Worm (Caenorhabditis elegans) whole organism, early embryonic: Measurements from ENCODE around the gene C18B10.6.

ENCODE experiments used
- B0310.2 ChIP-seq: sonication (generic microtip); optimal IDR thresholded peaks from 2 replicates; lab custom pipeline; 2016; ENCODE audit warnings: mild to moderate bottlenecking, missing genetic modification characterization, missing compliant biosample characterization
- F13C5.2 ChIP-seq: sonication (generic microtip); optimal IDR thresholded peaks from 2 replicates; lab custom pipeline; 2017; ENCODE audit warnings: mild to moderate bottlenecking, missing genetic modification characterization, inconsistent platforms, missing compliant biosample characterization
- aly-1 ChIP-seq: sonication (generic microtip); optimal IDR thresholded peaks from 2 replicates; lab custom pipeline; 2016; ENCODE audit warnings: missing genetic modification characterization, missing compliant biosample characterization
- ama-1 ChIP-seq: fragments of 150-350 bp; optimal IDR thresholded peaks from 2 replicates; lab custom pipeline; 2014
- ceh-13 ChIP-seq: fragments of 200-800 bp; sonication (Bioruptor generic); optimal IDR thresholded peaks from 2 replicates; lab custom pipeline; 2018; ENCODE audit warnings: mild to moderate bottlenecking, missing genetic modification characterization, missing compliant biosample characterization
- ceh-36 ChIP-seq: sonication (generic microtip); optimal IDR thresholded peaks from 2 replicates; lab custom pipeline; 2016; ENCODE audit warnings: missing genetic modification characterization, inconsistent platforms, missing compliant biosample characterization
- ets-7 ChIP-seq: sonication (generic microtip); optimal IDR thresholded peaks from 2 replicates; lab custom pipeline; 2016; ENCODE audit warnings: missing genotype, missing genetic modification characterization, missing compliant biosample characterization
- flt-1 ChIP-seq: fragments of 200-800 bp; sonication (Bioruptor generic); IDR thresholded peaks from 2 replicates; pipeline ENCODE4 v1.3.6; 2022; ENCODE audit warnings: missing genetic modification characterization, missing compliant biosample characterization
- hmbx-1 ChIP-seq: sonication (generic microtip); optimal IDR thresholded peaks from 2 replicates; lab custom pipeline; 2016; ENCODE audit warnings: mild to moderate bottlenecking, missing genetic modification characterization, missing compliant biosample characterization
- hmg-4 ChIP-seq: fragments of 200-800 bp; sonication (Bioruptor generic); optimal IDR thresholded peaks from 2 replicates; lab custom pipeline; 2018; ENCODE audit warnings: mild to moderate bottlenecking, missing genetic modification characterization, missing compliant biosample characterization
- hnd-1 ChIP-seq: sonication (generic microtip); optimal IDR thresholded peaks from 2 replicates; lab custom pipeline; 2016; ENCODE audit warnings: missing genetic modification characterization, missing compliant biosample characterization
- pes-1 ChIP-seq: fragments of 200-800 bp; sonication (Bioruptor generic); IDR thresholded peaks from 2 replicates; pipeline ENCODE4 v1.3.6; 2022; ENCODE audit warnings: missing genetic modification reagents, missing genetic modification characterization, missing compliant biosample characterization
- scrt-1 ChIP-seq: fragments of 200-800 bp; sonication (Bioruptor generic); IDR thresholded peaks from 2 replicates; pipeline ENCODE4 v1.3.6; 2022; ENCODE audit warnings: missing genetic modification characterization, missing compliant biosample characterization
- sea-1 ChIP-seq: fragments of 200-800 bp; sonication (Bioruptor generic); conservative IDR thresholded peaks from 2 replicates; pipeline ENCODE4 v1.3.6; 2022; ENCODE audit warnings: missing genetic modification characterization, missing compliant biosample characterization
- tbx-11 ChIP-seq: fragments of 200-800 bp; sonication (Bioruptor generic); IDR thresholded peaks from 2 replicates; pipeline ENCODE4 v1.3.6; 2022; ENCODE audit warnings: missing genetic modification characterization, missing compliant biosample characterization
- tbx-37 ChIP-seq: fragments of 200-800 bp; sonication (Bioruptor generic); conservative IDR thresholded peaks from 2 replicates; pipeline ENCODE4 v1.3.6; 2022; ENCODE audit warnings: missing genetic modification reagents, missing genetic modification characterization, missing compliant biosample characterization
- tra-4 ChIP-seq: sonication (generic microtip); optimal IDR thresholded peaks from 2 replicates; lab custom pipeline; 2017; ENCODE audit warnings: missing genetic modification characterization, missing compliant biosample characterization

Gene C18B10.6

DNA sequence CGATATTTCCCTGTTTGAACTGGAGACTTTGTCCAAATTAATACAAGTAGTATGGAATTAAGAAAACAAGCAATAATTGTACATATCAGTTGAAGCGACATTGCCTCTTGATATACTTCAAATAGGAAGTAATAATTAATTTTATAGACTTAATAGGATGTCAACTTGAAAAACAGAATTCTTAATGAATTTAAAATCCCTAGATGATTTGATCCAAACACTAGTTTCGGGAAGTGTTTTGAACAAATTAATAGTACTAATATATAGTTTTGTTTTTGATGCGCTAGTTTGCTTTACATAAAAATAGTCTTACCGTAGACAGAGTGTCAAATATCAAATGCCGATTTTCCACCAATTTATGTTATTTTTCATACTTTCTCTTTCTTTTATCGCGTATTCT is 2.4 kb downstream of the C18B10.6 start, which contains the start of gene str-190:
Gene str-190, minus strand, starts transcription at position 101 of the 400 bp plus-strand sequence.
- TF ChIP-seq tbx-11 (GFP tag; lab: Robert Waterston, UW) (no peak), ceh-36 (no peak), hmbx-1 (no peak), ceh-13 (GFP tag; lab: Kevin White, UChicago) (no peak), hnd-1 (tag; lab: Kevin White, UChicago) (no peak), hmg-4 (no peak), ets-7 (tag; lab: Kevin White, UChicago) (no peak), flt-1 (no peak), B0310.2 (no peak), pes-1 (GFP tag; lab: Robert Waterston, UW) (no peak), aly-1 (tag; lab: Kevin White, UChicago) (no peak), sea-1 (GFP tag; lab: Robert Waterston, UW) (no peak), tbx-37 (GFP tag; lab: Robert Waterston, UW) (no peak), ama-1 (no peak)

DNA sequence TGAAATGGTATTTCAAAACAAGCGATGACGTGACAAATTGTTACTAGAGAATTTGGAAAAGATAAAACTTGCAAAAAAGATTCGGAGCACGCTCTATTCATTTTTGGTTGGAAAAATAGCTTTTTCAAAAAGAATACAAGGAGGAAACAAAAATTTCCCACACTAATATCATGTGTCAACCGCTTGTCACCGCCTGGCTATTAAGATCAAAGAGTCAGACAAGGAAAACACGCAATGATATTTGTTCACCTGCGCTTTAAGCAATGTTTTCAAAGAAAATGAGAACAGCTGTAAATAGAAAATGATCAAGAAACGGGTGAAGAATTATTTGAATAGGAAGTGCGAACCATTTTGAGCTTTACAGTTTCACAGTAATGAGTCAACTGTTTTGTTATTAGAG is 4.1 kb downstream of the C18B10.6 start, which contains the start of gene srh-125:
Gene srh-125, minus strand, starts transcription at position 101 of the 400 bp plus-strand sequence.
- TF ChIP-seq ama-1 = no peak
- no peak for TF ChIP-seq scrt-1 (GFP tag; lab: Robert Waterston, UW)
- TF ChIP-seq flt-1 = no peak
- TF ChIP-seq ceh-36 = no peak
- TF ChIP-seq hmg-4 = no peak
- no peak for TF ChIP-seq ets-7 (tag; lab: Kevin White, UChicago)
- no peak for TF ChIP-seq hmbx-1
- no peak for TF ChIP-seq tbx-37 (GFP tag; lab: Robert Waterston, UW)
- no peak for TF ChIP-seq aly-1 (tag; lab: Kevin White, UChicago)

DNA sequence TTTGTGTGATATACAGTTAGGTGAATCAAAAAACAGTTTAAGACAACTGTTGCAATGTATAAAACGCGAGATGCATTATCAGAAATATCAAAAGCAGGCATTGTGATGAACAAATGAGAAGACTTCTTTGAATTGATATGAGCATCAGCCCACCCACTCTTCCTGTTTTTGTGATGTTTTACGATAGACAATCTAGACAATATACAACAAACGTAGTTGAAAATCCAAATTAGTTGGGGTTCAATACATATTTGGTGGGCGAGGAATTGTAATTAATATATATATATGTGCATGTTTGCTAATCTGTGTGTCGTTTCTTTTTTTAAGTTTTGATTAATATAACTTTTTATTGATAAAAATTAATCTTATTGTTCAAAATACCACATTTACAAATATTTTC is 8.0 kb downstream of the C18B10.6 start, which contains the start of gene str-28:
Gene str-28, minus strand, starts transcription at position 101 of the 400 bp plus-strand sequence.
- TF ChIP-seq ceh-36 (no peak), aly-1 (tag; lab: Kevin White, UChicago) (no peak), tbx-11 (GFP tag; lab: Robert Waterston, UW) (no peak)

DNA sequence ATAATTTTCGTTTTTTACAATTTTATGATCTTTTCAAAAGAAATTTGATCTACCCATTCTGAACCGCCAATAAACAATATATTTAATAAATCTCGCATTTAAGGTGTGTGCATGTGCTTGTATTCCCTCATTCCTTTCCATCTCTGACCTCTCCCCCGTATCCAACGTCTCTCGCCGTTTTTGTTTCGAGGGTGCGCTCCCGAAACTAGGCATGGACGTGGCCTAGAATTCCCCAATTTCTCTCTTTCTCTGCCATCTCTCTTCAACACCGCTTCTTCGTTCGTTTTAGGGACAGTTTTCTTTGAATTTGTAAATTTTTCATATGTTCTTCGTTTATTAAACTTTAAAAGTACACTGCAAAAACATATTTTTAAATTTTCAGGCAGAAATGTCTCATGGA is 15.3 kb downstream of the C18B10.6 start, which contains the start of gene F25E5.1:
Gene F25E5.1, plus strand, starts transcription at position 376 of the 400 bp plus-strand sequence.
- no peak for TF ChIP-seq hmbx-1
- no peak for TF ChIP-seq flt-1
- no peak for TF ChIP-seq B0310.2
- TF ChIP-seq aly-1 (tag; lab: Kevin White, UChicago) = peak; percentile 3
- TF ChIP-seq F13C5.2 = peak; percentile 47
- TF ChIP-seq tbx-37 (GFP tag; lab: Robert Waterston, UW) = peak; percentile 62; the same call in 1 of the 2 replicates

DNA sequence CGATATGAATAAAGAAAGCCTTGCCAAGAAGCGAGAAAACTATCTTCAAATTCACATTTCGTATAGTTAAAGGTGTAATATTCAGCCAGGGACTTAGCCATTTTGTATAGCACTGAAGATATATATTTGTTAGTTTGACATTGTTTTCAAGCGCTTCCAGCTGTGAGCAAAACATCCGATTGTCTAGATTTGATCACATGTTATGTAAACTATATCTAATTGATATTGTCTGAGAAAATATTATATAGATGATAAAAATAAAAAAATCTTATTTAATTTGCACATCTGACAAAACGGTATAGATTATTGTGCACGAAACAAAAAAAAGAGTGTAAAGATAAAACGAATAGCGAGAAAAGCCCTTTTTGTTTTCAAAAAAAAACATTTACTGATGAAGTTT is 16.2 kb downstream of the C18B10.6 start, which contains the start of gene srh-89:
Gene srh-89, minus strand, starts transcription at position 101 of the 400 bp plus-strand sequence.
- no peak for TF ChIP-seq aly-1 (tag; lab: Kevin White, UChicago)
- TF ChIP-seq hnd-1 (tag; lab: Kevin White, UChicago) = no peak
- no peak for TF ChIP-seq ama-1
- TF ChIP-seq sea-1 (GFP tag; lab: Robert Waterston, UW) = no peak
- no peak for TF ChIP-seq tbx-37 (GFP tag; lab: Robert Waterston, UW)
- no peak for TF ChIP-seq pes-1 (GFP tag; lab: Robert Waterston, UW)
- no peak for TF ChIP-seq hmbx-1
- TF ChIP-seq tbx-11 (GFP tag; lab: Robert Waterston, UW) = no peak
- TF ChIP-seq ets-7 (tag; lab: Kevin White, UChicago) = no peak
- no peak for TF ChIP-seq ceh-36
- no peak for TF ChIP-seq F13C5.2
- TF ChIP-seq B0310.2 = no peak
- no peak for TF ChIP-seq flt-1
- no peak for TF ChIP-seq ceh-13 (GFP tag; lab: Kevin White, UChicago)

DNA sequence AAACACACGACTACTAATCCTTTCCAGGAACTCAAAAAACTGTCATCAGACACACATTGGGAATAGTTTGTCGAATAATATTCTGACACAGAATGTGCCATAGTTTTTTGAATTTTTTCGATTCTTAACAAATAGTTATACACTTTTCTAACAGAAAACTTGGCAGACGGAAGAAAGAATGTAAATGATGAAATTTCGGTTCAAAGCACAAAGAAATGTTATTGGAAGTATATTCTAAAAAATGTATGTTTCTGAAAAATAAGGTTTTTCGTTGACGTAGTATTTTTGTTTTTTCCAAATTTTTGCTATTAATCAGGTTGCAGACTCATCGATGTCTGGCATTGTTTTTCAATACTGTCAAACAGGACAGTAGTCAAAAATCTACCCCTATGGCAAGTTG is 20.0 kb downstream of the C18B10.6 start, which contains the start of gene srh-92:
Gene srh-92, minus strand, starts transcription at position 101 of the 400 bp plus-strand sequence.
- TF ChIP-seq tbx-11 (GFP tag; lab: Robert Waterston, UW) (no peak), ceh-13 (GFP tag; lab: Kevin White, UChicago) (no peak), aly-1 (tag; lab: Kevin White, UChicago) (no peak), B0310.2 (no peak), F13C5.2 (no peak), tbx-37 (GFP tag; lab: Robert Waterston, UW) (no peak), ets-7 (tag; lab: Kevin White, UChicago) (no peak), hnd-1 (tag; lab: Kevin White, UChicago) (no peak), ceh-36 (no peak)

DNA sequence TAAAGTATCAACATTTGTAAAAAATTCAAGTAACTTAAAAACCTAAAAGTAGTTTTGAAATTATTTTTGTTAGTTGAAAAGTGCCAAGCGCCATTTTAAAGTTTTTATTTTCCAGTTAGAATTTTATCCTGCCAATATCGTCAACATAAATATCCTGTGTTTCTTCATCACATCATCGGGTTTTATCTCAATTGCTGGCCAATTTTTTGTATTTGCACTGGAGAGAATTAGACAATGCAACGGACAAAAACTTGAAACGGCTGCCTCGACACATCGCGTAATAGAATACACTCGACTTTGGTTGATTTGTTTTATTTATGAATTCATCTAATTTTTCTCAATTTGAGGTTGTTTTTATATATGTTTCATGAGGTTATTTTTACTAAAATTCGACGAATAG is 25.8 kb downstream of the C18B10.6 start, which contains the start of gene F25E5.2:
Gene F25E5.2, plus strand, starts transcription at position 301 of the 400 bp plus-strand sequence.
- TF ChIP-seq tbx-11 (GFP tag; lab: Robert Waterston, UW) (no peak), hmbx-1 (no peak), tra-4 (tag; lab: Kevin White, UChicago) (no peak), B0310.2 (no peak), aly-1 (tag; lab: Kevin White, UChicago) (no peak), pes-1 (GFP tag; lab: Robert Waterston, UW) (no peak), hnd-1 (tag; lab: Kevin White, UChicago) (no peak), hmg-4 (no peak), ceh-36 (no peak), F13C5.2 (no peak), flt-1 (no peak), ets-7 (tag; lab: Kevin White, UChicago) (no peak), ceh-13 (GFP tag; lab: Kevin White, UChicago) (no peak), tbx-37 (GFP tag; lab: Robert Waterston, UW) (no peak), ama-1 (no peak), sea-1 (GFP tag; lab: Robert Waterston, UW) (no peak), scrt-1 (GFP tag; lab: Robert Waterston, UW) (no peak)

DNA sequence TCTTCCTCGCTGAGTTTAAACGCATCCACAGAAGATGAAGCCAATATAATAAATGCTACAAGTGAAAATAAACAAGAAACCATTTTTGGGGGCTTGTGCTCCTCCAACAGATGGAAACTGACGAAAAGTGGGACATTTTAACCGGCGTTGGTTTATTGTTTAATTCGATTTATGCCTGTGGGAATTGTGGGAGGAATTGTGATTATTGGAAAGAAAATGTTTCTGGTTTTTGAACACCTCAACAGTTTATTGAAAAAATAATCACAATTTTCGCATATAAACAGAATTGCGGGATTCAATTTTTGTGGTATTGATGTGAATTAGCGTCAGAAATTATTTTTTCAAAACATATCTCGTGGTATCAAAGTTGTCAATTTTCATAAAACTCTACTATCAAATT is 26.6 kb downstream of the C18B10.6 start, which contains the start of gene try-8:
Gene try-8, minus strand, starts transcription at position 101 of the 400 bp plus-strand sequence.
- TF ChIP-seq hmbx-1 = no peak
- no peak for TF ChIP-seq flt-1
